Worm (Caenorhabditis elegans) whole organism, early embryonic: Measurements from ENCODE around the gene F01G10.10.

Source experiments
- F13C5.2 ChIP-seq: sonication (generic microtip); optimal IDR thresholded peaks from 2 replicates; lab custom pipeline; 2017; ENCODE audit warnings: mild to moderate bottlenecking, missing genetic modification characterization, inconsistent platforms, missing compliant biosample characterization
- aly-1 ChIP-seq: sonication (generic microtip); optimal IDR thresholded peaks from 2 replicates; lab custom pipeline; 2016; ENCODE audit warnings: missing genetic modification characterization, missing compliant biosample characterization
- ama-1 ChIP-seq: fragments of 150-350 bp; optimal IDR thresholded peaks from 2 replicates; lab custom pipeline; 2014
- ceh-13 ChIP-seq: fragments of 200-800 bp; sonication (Bioruptor generic); optimal IDR thresholded peaks from 2 replicates; lab custom pipeline; 2018; ENCODE audit warnings: mild to moderate bottlenecking, missing genetic modification characterization, missing compliant biosample characterization
- ceh-36 ChIP-seq: sonication (generic microtip); optimal IDR thresholded peaks from 2 replicates; lab custom pipeline; 2016; ENCODE audit warnings: missing genetic modification characterization, inconsistent platforms, missing compliant biosample characterization
- flt-1 ChIP-seq: fragments of 200-800 bp; sonication (Bioruptor generic); IDR thresholded peaks from 2 replicates; pipeline ENCODE4 v1.3.6; 2022; ENCODE audit warnings: missing genetic modification characterization, missing compliant biosample characterization
- hmbx-1 ChIP-seq: sonication (generic microtip); optimal IDR thresholded peaks from 2 replicates; lab custom pipeline; 2016; ENCODE audit warnings: mild to moderate bottlenecking, missing genetic modification characterization, missing compliant biosample characterization
- hnd-1 ChIP-seq: sonication (generic microtip); optimal IDR thresholded peaks from 2 replicates; lab custom pipeline; 2016; ENCODE audit warnings: missing genetic modification characterization, missing compliant biosample characterization
- pes-1 ChIP-seq: fragments of 200-800 bp; sonication (Bioruptor generic); IDR thresholded peaks from 2 replicates; pipeline ENCODE4 v1.3.6; 2022; ENCODE audit warnings: missing genetic modification reagents, missing genetic modification characterization, missing compliant biosample characterization
- sea-1 ChIP-seq: fragments of 200-800 bp; sonication (Bioruptor generic); conservative IDR thresholded peaks from 2 replicates; pipeline ENCODE4 v1.3.6; 2022; ENCODE audit warnings: missing genetic modification characterization, missing compliant biosample characterization
- tbx-11 ChIP-seq: fragments of 200-800 bp; sonication (Bioruptor generic); IDR thresholded peaks from 2 replicates; pipeline ENCODE4 v1.3.6; 2022; ENCODE audit warnings: missing genetic modification characterization, missing compliant biosample characterization
- tbx-37 ChIP-seq: fragments of 200-800 bp; sonication (Bioruptor generic); conservative IDR thresholded peaks from 2 replicates; pipeline ENCODE4 v1.3.6; 2022; ENCODE audit warnings: missing genetic modification reagents, missing genetic modification characterization, missing compliant biosample characterization

ce11 chrIV:10277716-10278115 lies 31.8 kb downstream of the F01G10.10 start, which contains the start of gene Y43C5A.4:
- TF ChIP-seq ama-1 (lab: Kevin White, UChicago) (no peak), aly-1 (no peak), flt-1 (GFP tag; lab: Robert Waterston, UW) (no peak), F13C5.2 (tag; lab: Kevin White, UChicago) (no peak), sea-1 (GFP tag; lab: Robert Waterston, UW) (no peak), hnd-1 (no peak), ceh-13 (no peak), ceh-36 (tag; lab: Kevin White, UChicago) (no peak), hmbx-1 (tag; lab: Kevin White, UChicago) (no peak), pes-1 (no peak), tbx-11 (GFP tag; lab: Robert Waterston, UW) (no peak), tbx-37 (GFP tag; lab: Robert Waterston, UW) (no peak)
